Worm (Caenorhabditis elegans) whole organism, L1 larva: Measurements from ENCODE around the gene ucr-2.1.

Experiments used
- ceh-82 ChIP-seq, 3 experiments: fragments of 150-350 bp in 1 of 3; sonication (generic microtip) in 2 of 3; optimal IDR thresholded peaks; 2 replicates each; lab custom pipeline; 2014 to 2017; ENCODE audit warnings: missing biosample characterization in 3 of 3, missing genetic modification characterization in 3 of 3
- irx-1 ChIP-seq: sonication (generic microtip); optimal IDR thresholded peaks from 2 replicates; lab custom pipeline; 2016; ENCODE audit warnings: missing genetic modification characterization, missing compliant biosample characterization
- mdl-1 ChIP-seq, 2 experiments: fragments of 150-350 bp; optimal IDR thresholded peaks; 2 replicates each; lab custom pipeline; 2014 to 2017; ENCODE audit warnings: missing biosample characterization in 2 of 2, missing genetic modification characterization in 2 of 2, inconsistent platforms in 1 of 2
- nhr-20 ChIP-seq: sonication (generic microtip); optimal IDR thresholded peaks from 2 replicates; lab custom pipeline; 2016; ENCODE audit warnings: mild to moderate bottlenecking, missing genetic modification characterization, missing compliant biosample characterization

DNA sequence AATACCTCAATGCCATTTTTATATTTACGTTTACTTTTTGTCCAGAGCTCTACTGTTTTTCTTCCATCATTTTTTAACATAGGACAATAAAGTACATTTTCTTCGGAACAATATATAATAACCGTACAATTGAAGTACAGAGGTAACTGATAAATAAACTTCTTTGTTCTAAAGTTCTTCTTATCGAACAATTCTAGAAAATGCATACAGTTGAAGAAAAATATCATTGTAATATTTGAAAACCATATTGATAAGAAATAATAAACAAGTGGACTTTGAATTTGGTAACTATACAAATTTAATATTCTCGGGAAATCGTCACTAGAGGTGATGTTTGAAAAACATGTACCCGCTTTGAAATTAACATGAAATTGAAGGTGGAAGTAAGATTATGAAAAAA is 21.6 kb upstream of the ucr-2.1 start:
- TF ChIP-seq ceh-82 (tag; optimal IDR thresholded peaks at IDR 0.05; lab: Kevin White, UChicago) (no peak), mdl-1 (tag; optimal IDR thresholded peaks at IDR 0.05; lab: Kevin White, UChicago) (no peak), nhr-20 (tag; lab: Kevin White, UChicago) (no peak), irx-1 (tag; lab: Kevin White, UChicago) (no peak)
